Fruit fly (Drosophila melanogaster): ENCODE data around the gene CG13887.
A peak's percentile ranks its signal among the peaks of the same experiment; 100 is the strongest.

dm6 chr3L:805642-806218 lies 31.9 kb upstream of the CG13887 start:
- TF ChIP-seq fd59A (GFP tag; optimal IDR thresholded peaks at IDR 0.05): peak; percentile 27
- TF ChIP-seq CG10669 (GFP tag; optimal IDR thresholded peaks at IDR 0.05): peak; percentile 64
- peak; percentile 30 for TF ChIP-seq CG8319 (GFP tag; optimal IDR thresholded peaks at IDR 0.05)
- TF ChIP-seq Sox14 (GFP tag; optimal IDR thresholded peaks at IDR 0.05): peak; percentile 74
- peak; percentile 69 for TF ChIP-seq CG3032 (tag; optimal IDR thresholded peaks at IDR 0.05)
